Worm (Caenorhabditis elegans): ENCODE data around the gene srb-5.

The srb-5 gene

ce11 chrII:5178609-5179008 lies 15.4 kb upstream of the srb-5 start (continued):
- TF ChIP-seq xnd-1 (tag; optimal IDR thresholded peaks at IDR 0.05), result no peak

DNA sequence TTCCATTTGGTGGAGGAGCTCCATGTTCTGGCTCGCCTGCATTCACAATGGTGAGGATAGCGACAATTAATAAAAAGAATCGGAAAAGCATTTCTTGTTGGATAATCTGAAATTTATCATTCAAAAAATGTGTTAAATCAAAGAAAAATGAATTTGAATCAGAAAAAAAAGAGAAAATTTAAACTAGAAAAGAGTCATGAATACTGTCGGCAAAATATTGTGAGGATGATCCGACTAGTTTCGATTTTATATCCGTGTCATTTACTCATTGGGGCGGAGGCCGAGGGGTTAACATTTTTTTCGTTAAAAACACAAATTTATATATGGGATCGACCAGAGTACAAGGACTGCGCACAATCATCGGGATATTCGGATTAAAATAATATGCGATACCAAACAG lies 14.7 kb upstream of the srb-5 start, which contains the start of gene C27D6.12:
TSS of gene C27D6.12 (minus strand) at position 101 of the 400 bp plus-strand sequence.
- TF ChIP-seq ceh-27 (GFP tag; optimal IDR thresholded peaks at IDR 0.05), result no peak
- no peak for TF ChIP-seq snpc-3.4 (tag; optimal IDR thresholded peaks at IDR 0.05)
- no peak for TF ChIP-seq chd-7 (tag; optimal IDR thresholded peaks at IDR 0.05)
- no peak for TF ChIP-seq tbp1 (GFP tag; optimal IDR thresholded peaks at IDR 0.05)
- TF ChIP-seq aptf-2 (GFP tag; conservative IDR thresholded peaks at IDR 0.05), result no peak
- TF ChIP-seq snpc-4 (GFP tag; optimal IDR thresholded peaks at IDR 0.05), result no peak
- TF ChIP-seq snpc-4 (tag; optimal IDR thresholded peaks at IDR 0.05), result no peak
- TF ChIP-seq ekl-4 (GFP tag; IDR thresholded peaks at IDR 0.05), result no peak

ce11 chrII:5176934-5177333 lies 13.8 kb upstream of the srb-5 start:
- no peak for TF ChIP-seq K12H6.12 (tag; optimal IDR thresholded peaks at IDR 0.05)
- no peak for TF ChIP-seq ceh-40 (GFP tag; IDR thresholded peaks at IDR 0.05)
- TF ChIP-seq lsl-1 (GFP tag; optimal IDR thresholded peaks at IDR 0.05), result no peak
- TF ChIP-seq mcd-1 (GFP tag; IDR thresholded peaks at IDR 0.05), result no peak
- TF ChIP-seq nfya-1 (tag; optimal IDR thresholded peaks at IDR 0.05; ENCODE audit: borderline replicate concordance, insufficient read depth), result no peak
- TF ChIP-seq hsf-1 (GFP tag; IDR thresholded peaks at IDR 0.05), result no peak
- TF ChIP-seq snpc-1.3 (tag; optimal IDR thresholded peaks at IDR 0.05; ENCODE audit: insufficient read depth), result no peak
- TF ChIP-seq nhr-27 (tag; optimal IDR thresholded peaks at IDR 0.05), result no peak
- TF ChIP-seq bed-1 (GFP tag; IDR thresholded peaks at IDR 0.05), result no peak
- no peak for TF ChIP-seq F55B11.4 (tag; optimal IDR thresholded peaks at IDR 0.05; ENCODE audit: borderline replicate concordance, insufficient read depth)
- TF ChIP-seq ets-4 (GFP tag; optimal IDR thresholded peaks at IDR 0.05), result no peak
- no peak for TF ChIP-seq akir-1 (GFP tag; optimal IDR thresholded peaks at IDR 0.05)
- no peak for TF ChIP-seq Y53F4B.3 (GFP tag; IDR thresholded peaks at IDR 0.05)
- TF ChIP-seq sdz-38 (tag; optimal IDR thresholded peaks at IDR 0.05), result no peak
- TF ChIP-seq hmg-1.2 (GFP tag; IDR thresholded peaks at IDR 0.05), result no peak
- no peak for TF ChIP-seq C17E4.6 (GFP tag; IDR thresholded peaks at IDR 0.05)
- TF ChIP-seq atf-7 (tag; optimal IDR thresholded peaks at IDR 0.05), result no peak
- TF ChIP-seq F22D6.2 (tag; optimal IDR thresholded peaks at IDR 0.05), result no peak

DNA sequence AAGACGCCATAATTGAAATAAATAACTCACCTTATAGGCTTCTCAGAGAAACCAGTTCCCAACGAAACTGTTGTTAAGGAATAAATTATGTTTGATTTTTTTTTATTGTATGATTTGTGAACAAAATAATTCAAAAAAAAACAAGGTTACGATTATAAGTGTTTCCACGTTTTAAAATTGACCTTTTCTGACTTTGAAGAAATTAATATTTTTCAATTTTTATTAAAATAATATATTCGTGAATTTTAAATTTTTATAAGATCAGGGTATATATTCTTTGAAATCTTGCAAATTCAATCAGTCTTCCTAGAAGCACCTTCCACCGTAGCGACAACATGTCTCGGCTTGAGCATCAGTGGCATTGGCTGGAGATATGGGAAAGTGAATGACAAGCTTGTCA lies 11.2 kb upstream of the srb-5 start, which contains the start of gene C27D6.3:
TSS of gene C27D6.3 (minus strand) at position 101 of the 400 bp plus-strand sequence.
- TF ChIP-seq lag-1 (GFP tag; IDR thresholded peaks at IDR 0.05), result no peak
- no peak for TF ChIP-seq B0336.3 (GFP tag; IDR thresholded peaks at IDR 0.05)
- TF ChIP-seq F39B2.1 (GFP tag; IDR thresholded peaks at IDR 0.05), result no peak
- TF ChIP-seq ZK185.1 (tag; optimal IDR thresholded peaks at IDR 0.05; ENCODE audit: poor library complexity, severe bottlenecking), result no peak
- no peak for TF ChIP-seq zfh-2 (GFP tag; conservative IDR thresholded peaks at IDR 0.05)
- TF ChIP-seq bed-2 (GFP tag; IDR thresholded peaks at IDR 0.05), result no peak
- TF ChIP-seq ets-4 (GFP tag; optimal IDR thresholded peaks at IDR 0.05), result no peak
- TF ChIP-seq rpc-1 (optimal IDR thresholded peaks at IDR 0.05), result no peak
- TF ChIP-seq rpc-1 (tag; optimal IDR thresholded peaks at IDR 0.05), result no peak
- TF ChIP-seq F57A8.1 (GFP tag; optimal IDR thresholded peaks at IDR 0.05), result no peak
- no peak for TF ChIP-seq tbx-9 (tag; optimal IDR thresholded peaks at IDR 0.05; ENCODE audit: borderline replicate concordance)
- TF ChIP-seq K11D2.4 (GFP tag; IDR thresholded peaks at IDR 0.05), result no peak
- TF ChIP-seq aptf-2 (GFP tag; conservative IDR thresholded peaks at IDR 0.05), result no peak
- TF ChIP-seq efl-1 (GFP tag; optimal IDR thresholded peaks at IDR 0.05), result no peak
